Fruit fly (Drosophila melanogaster) whole organism, embryonic: Measurements from ENCODE around the gene ImpL1.
A peak's percentile ranks its signal among the peaks of the same experiment; 100 is the strongest.

ENCODE experiments used
- Antp ChIP-seq: fragments of 200-800 bp; sonication (Bioruptor generic); optimal IDR thresholded peaks from 3 replicates; lab custom pipeline; 2016; ENCODE audit warnings: missing biosample characterization, missing genetic modification characterization
- Atf-2 ChIP-seq: fragments of 200-800 bp; sonication (Bioruptor generic); optimal IDR thresholded peaks from 2 replicates; lab custom pipeline; 2016; ENCODE audit warnings: missing biosample characterization, missing genetic modification characterization
- CG10321 ChIP-seq: fragments of 200-800 bp; sonication (Bioruptor generic); IDR thresholded peaks from 2 replicates; pipeline ENCODE4 v1.3.6; 2022; ENCODE audit warnings: missing biosample characterization, missing genetic modification characterization
- CG11504 ChIP-seq: fragments of 200-800 bp; sonication (Bioruptor generic); optimal IDR thresholded peaks from 3 replicates; lab custom pipeline; 2019; ENCODE audit warnings: missing biosample characterization, mild to moderate bottlenecking, missing genetic modification characterization, moderate library complexity
- CG1233 ChIP-seq: fragments of 200-800 bp; sonication (Bioruptor generic); optimal IDR thresholded peaks from 4 replicates; lab custom pipeline; 2018; ENCODE audit warnings: missing biosample characterization, mild to moderate bottlenecking, missing genetic modification characterization
- CG12391 ChIP-seq: fragments of 200-800 bp; sonication (Bioruptor generic); optimal IDR thresholded peaks from 3 replicates; lab custom pipeline; 2018; ENCODE audit warnings: missing biosample characterization, mild to moderate bottlenecking, missing genetic modification characterization, moderate library complexity
- CG12659 ChIP-seq: fragments of 200-800 bp; sonication (Bioruptor generic); optimal IDR thresholded peaks from 3 replicates; lab custom pipeline; 2017; ENCODE audit warnings: mild to moderate bottlenecking, missing biosample characterization, missing genetic modification reagents, missing genetic modification characterization
- CG14014 ChIP-seq: fragments of 200-800 bp; sonication (Bioruptor generic); IDR thresholded peaks from 2 replicates; pipeline ENCODE4 v1.3.6; 2022; ENCODE audit warnings: missing biosample characterization, missing genetic modification characterization
- CG1529 ChIP-seq: fragments of 200-800 bp; sonication (Bioruptor generic); optimal IDR thresholded peaks from 3 replicates; lab custom pipeline; 2018; ENCODE audit warnings: missing biosample characterization, missing genetic modification characterization
- CG17186 ChIP-seq: fragments of 200-800 bp; sonication (Bioruptor generic); optimal IDR thresholded peaks from 3 replicates; lab custom pipeline; 2017; ENCODE audit warnings: missing biosample characterization, missing genetic modification reagents, missing genetic modification characterization
- CG17328 ChIP-seq: fragments of 200-800 bp; sonication (Bioruptor generic); IDR thresholded peaks from 2 replicates; pipeline ENCODE4 v1.3.6; 2022; ENCODE audit warnings: missing biosample characterization, missing genetic modification characterization
- CG17359 ChIP-seq: fragments of 200-800 bp; sonication (Bioruptor generic); optimal IDR thresholded peaks from 3 replicates; lab custom pipeline; 2018; ENCODE audit warnings: missing biosample characterization, mild to moderate bottlenecking, missing genetic modification characterization, moderate library complexity
- CG17912 ChIP-seq: fragments of 200-800 bp; sonication (Bioruptor generic); optimal IDR thresholded peaks from 2 replicates; lab custom pipeline; 2018; ENCODE audit warnings: missing biosample characterization, mild to moderate bottlenecking, missing genetic modification characterization
- CG2129 ChIP-seq: fragments of 200-800 bp; sonication (Bioruptor generic); IDR thresholded peaks from 2 replicates; pipeline ENCODE4 v1.3.6; 2022; ENCODE audit warnings: missing biosample characterization, missing genetic modification characterization; ENCODE audit not compliant: partially characterized antibody
- CG2712 ChIP-seq: fragments of 200-800 bp; optimal IDR thresholded peaks from 3 replicates; lab custom pipeline; 2019; ENCODE audit warnings: missing biosample characterization, mild to moderate bottlenecking, missing genetic modification characterization, moderate library complexity
- CG3065 ChIP-seq: fragments of 200-800 bp; sonication (Bioruptor generic); optimal IDR thresholded peaks from 2 replicates; lab custom pipeline; 2016; ENCODE audit warnings: missing biosample characterization, missing genetic modification characterization
- CG32767 ChIP-seq: fragments of 200-800 bp; sonication (Bioruptor generic); IDR thresholded peaks from 2 replicates; pipeline ENCODE4 v1.3.6; 2022; ENCODE audit warnings: missing biosample characterization, missing genetic modification characterization
- CG3281 ChIP-seq: fragments of 200-800 bp; sonication (Bioruptor generic); optimal IDR thresholded peaks from 3 replicates; lab custom pipeline; 2017; ENCODE audit warnings: missing biosample characterization, mild to moderate bottlenecking, missing genetic modification characterization
- CG3726 ChIP-seq: fragments of 200-800 bp; sonication (Bioruptor generic); IDR thresholded peaks from 3 replicates; pipeline ENCODE4, ENCODE4 v1.3.6; 2022; ENCODE audit warnings: missing biosample characterization, missing genetic modification characterization
- CG4424 ChIP-seq: fragments of 200-800 bp; sonication (Bioruptor generic); optimal IDR thresholded peaks from 3 replicates; lab custom pipeline; 2016; ENCODE audit warnings: missing biosample characterization, missing genetic modification characterization
- CG9817 ChIP-seq: fragments of 200-800 bp; sonication (Bioruptor generic); optimal IDR thresholded peaks from 2 replicates; lab custom pipeline; 2018; ENCODE audit warnings: missing biosample characterization, mild to moderate bottlenecking, missing genetic modification characterization, moderate library complexity
- CG9876 ChIP-seq: fragments of 200-800 bp; sonication (Bioruptor generic); optimal IDR thresholded peaks from 2 replicates; lab custom pipeline; 2016; ENCODE audit warnings: missing biosample characterization, missing genetic modification characterization
- CTCF ChIP-seq: fragments of 200-800 bp; sonication (Bioruptor generic); optimal IDR thresholded peaks from 2 replicates; lab custom pipeline; 2017; ENCODE audit warnings: missing biosample characterization, mild to moderate bottlenecking, missing genetic modification characterization, moderate library complexity
- Camta ChIP-seq: fragments of 200-800 bp; sonication (Bioruptor generic); optimal IDR thresholded peaks from 2 replicates; lab custom pipeline; 2016; ENCODE audit warnings: missing biosample characterization, missing genetic modification characterization
- D19B ChIP-seq: fragments of 200-800 bp; sonication (Bioruptor generic); optimal IDR thresholded peaks from 2 replicates; lab custom pipeline; 2017; ENCODE audit warnings: missing biosample characterization, mild to moderate bottlenecking, missing genetic modification characterization
- Dad ChIP-seq: fragments of 200-800 bp; sonication (Bioruptor generic); optimal IDR thresholded peaks from 3 replicates; lab custom pipeline; 2016; ENCODE audit warnings: missing biosample characterization, missing genetic modification characterization
- Dek ChIP-seq: fragments of 200-800 bp; sonication (Bioruptor generic); optimal IDR thresholded peaks from 3 replicates; lab custom pipeline; 2019; ENCODE audit warnings: missing biosample characterization, mild to moderate bottlenecking, missing genetic modification characterization, moderate library complexity
- Dref ChIP-seq: fragments of 200-800 bp; sonication (Bioruptor generic); IDR thresholded peaks from 2 replicates; pipeline ENCODE4 v1.3.6; 2022; ENCODE audit warnings: missing biosample characterization, missing genetic modification characterization
- Eip74EF ChIP-seq, 2 experiments: fragments of 200-800 bp in 1 of 2; fragments of >200 bp in 1 of 2; sonication (Bioruptor generic) in 1 of 2; optimal IDR thresholded peaks; 2 replicates each; lab custom pipeline; 2017 to 2019; ENCODE audit warnings: missing biosample characterization in 2 of 2, missing genetic modification characterization in 2 of 2, mild to moderate bottlenecking in 1 of 2, moderate library complexity in 1 of 2
- Hey ChIP-seq: fragments of 200-800 bp; sonication (Bioruptor generic); optimal IDR thresholded peaks from 3 replicates; lab custom pipeline; 2018; ENCODE audit warnings: missing biosample characterization, mild to moderate bottlenecking, missing genetic modification characterization
- Jarid2 ChIP-seq: fragments of 200-800 bp; sonication (Bioruptor generic); optimal IDR thresholded peaks from 3 replicates; lab custom pipeline; 2017; ENCODE audit warnings: mild to moderate bottlenecking, missing biosample characterization, missing genetic modification reagents, missing genetic modification characterization
- NC2α ChIP-seq: fragments of 200-800 bp; sonication (Bioruptor generic); optimal IDR thresholded peaks from 2 replicates; lab custom pipeline; 2016; ENCODE audit warnings: missing biosample characterization, missing genetic modification characterization
- Neu2 ChIP-seq: fragments of 200-800 bp; sonication (Bioruptor generic); optimal IDR thresholded peaks from 3 replicates; lab custom pipeline; 2016; ENCODE audit warnings: missing biosample characterization, missing genetic modification characterization, borderline replicate concordance
- PHDP ChIP-seq: fragments of 200-800 bp; sonication (Bioruptor generic); optimal IDR thresholded peaks from 3 replicates; lab custom pipeline; 2018; ENCODE audit warnings: missing biosample characterization, mild to moderate bottlenecking, missing genetic modification characterization, moderate library complexity
- Sin3A ChIP-seq: fragments of >200 bp; optimal IDR thresholded peaks from 2 replicates; lab custom pipeline; 2018
- danr ChIP-seq: fragments of 200-800 bp; sonication (Bioruptor generic); IDR thresholded peaks from 2 replicates; pipeline ENCODE4 v1.3.6; 2022; ENCODE audit warnings: missing biosample characterization, missing genetic modification characterization
- fu2 ChIP-seq: fragments of 200-800 bp; sonication (Bioruptor generic); optimal IDR thresholded peaks from 2 replicates; lab custom pipeline; 2016; ENCODE audit warnings: missing biosample characterization, missing genetic modification characterization
- gcm2 ChIP-seq: fragments of 200-800 bp; sonication (Bioruptor generic); optimal IDR thresholded peaks from 2 replicates; lab custom pipeline; 2016; ENCODE audit warnings: missing biosample characterization, missing genetic modification characterization
- ham ChIP-seq: fragments of 200-800 bp; sonication (Bioruptor generic); IDR thresholded peaks from 2 replicates; pipeline ENCODE4 v1.3.6; 2022; ENCODE audit warnings: missing biosample characterization, missing genetic modification characterization
- insv ChIP-seq, 2 experiments: fragments of 200-800 bp; sonication (Bioruptor generic); optimal IDR thresholded peaks; 3 replicates each; lab custom pipeline; 2016 to 2018; ENCODE audit warnings: missing biosample characterization in 2 of 2, missing genetic modification characterization in 2 of 2
- jumu ChIP-seq: fragments of 200-800 bp; sonication (Bioruptor generic); optimal IDR thresholded peaks from 3 replicates; lab custom pipeline; 2016; ENCODE audit warnings: missing biosample characterization, missing genetic modification characterization
- lab ChIP-seq: fragments of 200-800 bp; sonication (Bioruptor generic); optimal IDR thresholded peaks from 3 replicates; lab custom pipeline; 2017; ENCODE audit warnings: missing biosample characterization, missing genetic modification characterization, mild to moderate bottlenecking, moderate library complexity, missing genetic modification reagents
- mam ChIP-seq: fragments of 200-800 bp; sonication (Bioruptor generic); optimal IDR thresholded peaks from 3 replicates; lab custom pipeline; 2016; ENCODE audit warnings: missing biosample characterization, missing genetic modification characterization
- pho ChIP-seq: fragments of 200-800 bp; sonication (Bioruptor generic); optimal IDR thresholded peaks from 2 replicates; lab custom pipeline; 2016; ENCODE audit warnings: missing biosample characterization, missing genetic modification characterization
- prd ChIP-seq, 3 experiments: fragments of >200 bp in 2 of 3; fragments of 200-800 bp in 1 of 3; sonication (Bioruptor generic) in 1 of 3; optimal IDR thresholded peaks in 2 of 3; IDR thresholded peaks in 1 of 3; 2 replicates in 2 of 3; 3 replicates in 1 of 3; pipeline versions ENCODE4 v1.3.6 to Lab custom; 2017 to 2022; ENCODE audit warnings: missing biosample characterization in 1 of 3, missing genetic modification characterization in 1 of 3
- ranshi ChIP-seq: fragments of 200-800 bp; sonication (Bioruptor generic); IDR thresholded peaks from 2 replicates; pipeline ENCODE4 v1.3.6; 2022; ENCODE audit warnings: missing biosample characterization, missing genetic modification characterization
- row ChIP-seq: fragments of 200-800 bp; sonication (Bioruptor generic); IDR thresholded peaks from 3 replicates; pipeline ENCODE4 v1.3.6; 2022; ENCODE audit warnings: missing biosample characterization, missing genetic modification characterization
- salm ChIP-seq: fragments of 200-800 bp; sonication (Bioruptor generic); optimal IDR thresholded peaks from 2 replicates; lab custom pipeline; 2018; ENCODE audit warnings: missing biosample characterization, mild to moderate bottlenecking, missing genetic modification characterization
- sens-2 ChIP-seq: fragments of 200-800 bp; sonication (Bioruptor generic); IDR thresholded peaks from 2 replicates; pipeline ENCODE4 v1.3.6; 2022; ENCODE audit warnings: missing biosample characterization, missing genetic modification characterization
- tap ChIP-seq: fragments of 200-800 bp; optimal IDR thresholded peaks from 3 replicates; lab custom pipeline; 2019; ENCODE audit warnings: missing biosample characterization, mild to moderate bottlenecking, missing genetic modification characterization, moderate library complexity
- twi ChIP-seq: fragments of 200-800 bp; optimal IDR thresholded peaks from 2 replicates; lab custom pipeline; 2019; ENCODE audit warnings: missing biosample characterization, mild to moderate bottlenecking, missing genetic modification characterization, moderate library complexity
- vfl ChIP-seq: fragments of 200-800 bp; sonication (Bioruptor generic); optimal IDR thresholded peaks from 2 replicates; lab custom pipeline; 2016; ENCODE audit warnings: missing biosample characterization, missing genetic modification characterization

Gene ImpL1

dm6 chr3L:13410999-13411398 lies 28.4 kb downstream of the ImpL1 start (continued):
- TF ChIP-seq CG32767 (GFP tag; lab: Robert Waterston, UW) (no peak), pho (GFP tag; lab: Kevin White, UChicago) (no peak), Dad (no peak), CG17328 (GFP tag; lab: Robert Waterston, UW) (no peak), danr (GFP tag; lab: Robert Waterston, UW) (no peak), twi (tag; lab: Kevin White, UChicago) (peak; percentile 6), CG11504 (peak; percentile 44), jumu (GFP tag; lab: Kevin White, UChicago) (peak; percentile 15), prd (optimal IDR thresholded peaks at IDR 0.05; lab: Kevin White, UChicago) (no peak), prd (GFP tag; IDR thresholded peaks at IDR 0.05; lab: Robert Waterston, UW) (no peak), Neu2 (GFP tag; lab: Kevin White, UChicago) (no peak), CG14014 (GFP tag; lab: Robert Waterston, UW) (no peak), Hey (no peak), CG12391 (tag; lab: Kevin White, UChicago) (peak; percentile 16), PHDP (tag; lab: Kevin White, UChicago) (peak; percentile 13), CG9876 (GFP tag; lab: Kevin White, UChicago) (peak; percentile 24), CG2129 (no peak), CG2712 (tag; lab: Kevin White, UChicago) (peak; percentile 61), ham (GFP tag; lab: Robert Waterston, UW) (no peak), CG1233 (no peak), CG3281 (no peak), CTCF (GFP tag; lab: Kevin White, UChicago) (peak; percentile 99), CG3065 (GFP tag; lab: Kevin White, UChicago) (no peak), NC2α (GFP tag; lab: Kevin White, UChicago) (no peak), tap (tag; lab: Kevin White, UChicago) (no peak), Jarid2 (GFP tag; lab: Kevin White, UChicago) (peak; percentile 34), CG17186 (GFP tag; lab: Kevin White, UChicago) (no peak), CG17359 (tag; lab: Kevin White, UChicago) (peak; percentile 54), sens-2 (GFP tag; lab: Robert Waterston, UW) (no peak), gcm2 (GFP tag; lab: Kevin White, UChicago) (no peak), Antp (GFP tag; lab: Kevin White, UChicago) (peak; percentile 20), Sin3A (lab: Kevin White, UChicago) (no peak), vfl (GFP tag; lab: Kevin White, UChicago) (no peak), Dek (tag; lab: Kevin White, UChicago) (peak; percentile 56), mam (peak; percentile 43), Eip74EF (GFP tag; optimal IDR thresholded peaks at IDR 0.05; lab: Kevin White, UChicago) (no peak), salm (tag; lab: Kevin White, UChicago) (no peak), Dref (GFP tag; lab: Robert Waterston, UW) (no peak), fu2 (GFP tag; lab: Kevin White, UChicago) (no peak), D19B (GFP tag; lab: Kevin White, UChicago) (no peak), Camta (GFP tag; lab: Kevin White, UChicago) (peak; percentile 21), CG9817 (tag; lab: Kevin White, UChicago) (peak; percentile 48), CG4424 (peak; percentile 26), CG17912 (GFP tag; lab: Kevin White, UChicago) (no peak), CG12659 (GFP tag; lab: Kevin White, UChicago) (no peak), row (GFP tag; lab: Robert Waterston, UW) (no peak), insv (GFP tag; optimal IDR thresholded peaks at IDR 0.05; lab: Kevin White, UChicago) (peak in 1 of 2 experiments; percentile 99), ranshi (GFP tag; lab: Robert Waterston, UW) (no peak), CG10321 (GFP tag; lab: Robert Waterston, UW) (no peak), CG1529 (GFP tag; lab: Kevin White, UChicago) (no peak), lab (no peak), Atf-2 (no peak), CG3726 (no peak)
